Worm (Caenorhabditis elegans) whole organism, L2 larva: ENCODE data around the gene C32B5.18.
"Not testable (repeated sequence)": the region's sequence is repeated elsewhere in the genome, so short reads cannot be mapped to it uniquely, and the experiment has no call there.

Source experiments
- egl-27 ChIP-seq: sonication (generic microtip); optimal IDR thresholded peaks from 3 replicates; lab custom pipeline; 2017; ENCODE audit warnings: missing biosample characterization, missing genetic modification reagents, missing genetic modification characterization
- elt-1 ChIP-seq: fragments of 150-350 bp; optimal IDR thresholded peaks from 2 replicates; lab custom pipeline; 2014; ENCODE audit warnings: missing biosample characterization, missing genetic modification characterization
- lin-13 ChIP-seq: fragments of 150-350 bp; optimal IDR thresholded peaks from 2 replicates; lab custom pipeline; 2014; ENCODE audit warnings: missing biosample characterization, missing genetic modification reagents, missing genetic modification characterization
- skn-1 ChIP-seq: sonication (generic microtip); optimal IDR thresholded peaks from 2 replicates; lab custom pipeline; 2017; ENCODE audit warnings: missing biosample characterization, missing genetic modification characterization
- snpc-4 ChIP-seq: fragments of 150-350 bp; optimal IDR thresholded peaks from 2 replicates; lab custom pipeline; 2014; ENCODE audit warnings: missing biosample characterization, missing genetic modification characterization
- unc-62 ChIP-seq: fragments of 150-350 bp; optimal IDR thresholded peaks from 2 replicates; lab custom pipeline; 2014; ENCODE audit warnings: missing biosample characterization, missing genetic modification reagents, missing genetic modification characterization

ce11 chrII:930871-931270 lies 29.4 kb upstream of the C32B5.18 start, which contains the start of gene fbxc-34:
- not testable (repeated sequence) for TF ChIP-seq lin-13 (GFP tag; lab: Kevin White, UChicago); egl-27 (tag; lab: Kevin White, UChicago); skn-1 (tag; lab: Kevin White, UChicago); elt-1 (tag; lab: Kevin White, UChicago); unc-62 (GFP tag; lab: Kevin White, UChicago); snpc-4 (tag; lab: Kevin White, UChicago)
